Worm (Caenorhabditis elegans) whole organism, L2 larva: Measurements from ENCODE around the gene wapl-1.
A peak's percentile ranks its signal among the peaks of the same experiment; 100 is the strongest.

Experiments
- C34F6.9 ChIP-seq: fragments of 150-350 bp; optimal IDR thresholded peaks from 2 replicates; lab custom pipeline; 2014; ENCODE audit warnings: missing biosample characterization, missing genetic modification characterization
- F13H6.1 ChIP-seq: sonication (generic microtip); optimal IDR thresholded peaks from 2 replicates; lab custom pipeline; 2016; ENCODE audit warnings: missing genetic modification characterization, missing compliant biosample characterization
- R02D3.7 ChIP-seq: fragments of 150-350 bp; optimal IDR thresholded peaks from 2 replicates; lab custom pipeline; 2014; ENCODE audit warnings: missing biosample characterization, missing genetic modification characterization
- Y55F3AM.14 ChIP-seq: fragments of 200-800 bp; sonication (Bioruptor generic); optimal IDR thresholded peaks from 2 replicates; lab custom pipeline; 2018; ENCODE audit warnings: mild to moderate bottlenecking, missing genetic modification characterization, missing compliant biosample characterization
- ZK546.5 ChIP-seq: sonication (generic microtip); optimal IDR thresholded peaks from 2 replicates; lab custom pipeline; 2017; ENCODE audit warnings: missing biosample characterization, missing genetic modification characterization
- alr-1 ChIP-seq: fragments of 150-350 bp; optimal IDR thresholded peaks from 2 replicates; lab custom pipeline; 2014; ENCODE audit warnings: missing biosample characterization, missing genetic modification characterization
- aly-2 ChIP-seq: fragments of 150-350 bp; optimal IDR thresholded peaks from 2 replicates; lab custom pipeline; 2014; ENCODE audit warnings: missing biosample characterization, missing genetic modification characterization
- ama-1 ChIP-seq: fragments of 150-350 bp; optimal IDR thresholded peaks from 2 replicates; lab custom pipeline; 2018; ENCODE audit warnings: inconsistent platforms
- blmp-1 ChIP-seq: sonication (generic microtip); optimal IDR thresholded peaks from 2 replicates; lab custom pipeline; 2017; ENCODE audit warnings: missing genetic modification characterization, mild to moderate bottlenecking, missing compliant biosample characterization, antibody characterized with exemption, moderate library complexity; ENCODE audit not compliant: insufficient read depth
- ceh-16 ChIP-seq: fragments of 150-350 bp; optimal IDR thresholded peaks from 2 replicates; lab custom pipeline; 2014; ENCODE audit warnings: missing biosample characterization, missing genetic modification characterization
- ceh-82 ChIP-seq: fragments of 150-350 bp; optimal IDR thresholded peaks from 2 replicates; lab custom pipeline; 2014; ENCODE audit warnings: missing biosample characterization, missing genetic modification characterization
- crh-2 ChIP-seq: sonication (generic microtip); optimal IDR thresholded peaks from 2 replicates; lab custom pipeline; 2017; ENCODE audit warnings: missing biosample characterization, missing genetic modification characterization
- dmd-4 ChIP-seq: sonication (generic microtip); optimal IDR thresholded peaks from 2 replicates; lab custom pipeline; 2017; ENCODE audit warnings: missing biosample characterization, missing genetic modification characterization
- elt-3 ChIP-seq: sonication (generic microtip); optimal IDR thresholded peaks from 2 replicates; lab custom pipeline; 2017; ENCODE audit warnings: missing biosample characterization, missing genetic modification characterization
- fos-1 ChIP-seq: fragments of 150-350 bp; optimal IDR thresholded peaks from 2 replicates; lab custom pipeline; 2014; ENCODE audit warnings: missing biosample characterization, missing genetic modification characterization
- gmeb-1 ChIP-seq: fragments of 150-350 bp; optimal IDR thresholded peaks from 2 replicates; lab custom pipeline; 2014; ENCODE audit warnings: missing biosample characterization, missing genetic modification characterization
- lin-11 ChIP-seq: fragments of 150-350 bp; sonication (generic microtip); optimal IDR thresholded peaks from 2 replicates; lab custom pipeline; 2014; ENCODE audit warnings: missing biosample characterization, missing genetic modification characterization, inconsistent platforms, mixed read lengths
- lin-13 ChIP-seq: fragments of 150-350 bp; optimal IDR thresholded peaks from 2 replicates; lab custom pipeline; 2014; ENCODE audit warnings: missing biosample characterization, missing genetic modification reagents, missing genetic modification characterization
- lin-39 ChIP-seq: fragments of 150-350 bp; optimal IDR thresholded peaks from 2 replicates; lab custom pipeline; 2014; ENCODE audit warnings: missing biosample characterization, missing genetic modification reagents, missing genetic modification characterization
- lsy-2 ChIP-seq, 2 experiments: fragments of 150-350 bp in 1 of 2; sonication (generic microtip) in 1 of 2; optimal IDR thresholded peaks; 2 replicates each; lab custom pipeline; 2014 to 2017; ENCODE audit warnings: missing biosample characterization in 2 of 2, missing genetic modification characterization in 2 of 2
- mab-5 ChIP-seq: fragments of 150-350 bp; optimal IDR thresholded peaks from 2 replicates; lab custom pipeline; 2014; ENCODE audit warnings: missing biosample characterization, missing genetic modification characterization
- mbf-1 ChIP-seq: sonication (generic microtip); optimal IDR thresholded peaks from 2 replicates; lab custom pipeline; 2017; ENCODE audit warnings: missing biosample characterization, missing genetic modification characterization
- nhr-10 ChIP-seq: sonication (generic microtip); optimal IDR thresholded peaks from 2 replicates; lab custom pipeline; 2017; ENCODE audit warnings: missing biosample characterization, missing genetic modification characterization
- nhr-12 ChIP-seq: fragments of 150-350 bp; optimal IDR thresholded peaks from 2 replicates; lab custom pipeline; 2014; ENCODE audit warnings: missing biosample characterization, missing genetic modification characterization
- nhr-129 ChIP-seq: fragments of 150-350 bp; optimal IDR thresholded peaks from 2 replicates; lab custom pipeline; 2014; ENCODE audit warnings: missing biosample characterization, missing genetic modification characterization
- nhr-21 ChIP-seq: fragments of 150-350 bp; optimal IDR thresholded peaks from 2 replicates; lab custom pipeline; 2014; ENCODE audit warnings: missing biosample characterization, missing genetic modification characterization
- nhr-25 ChIP-seq: fragments of 150-350 bp; sonication (generic microtip); optimal IDR thresholded peaks from 3 replicates; lab custom pipeline; 2014; ENCODE audit warnings: missing biosample characterization, missing genetic modification characterization
- nhr-6 ChIP-seq: fragments of 150-350 bp; optimal IDR thresholded peaks from 2 replicates; lab custom pipeline; 2014; ENCODE audit warnings: missing biosample characterization, missing genetic modification characterization
- nhr-77 ChIP-seq: fragments of 150-350 bp; optimal IDR thresholded peaks from 2 replicates; lab custom pipeline; 2014; ENCODE audit warnings: missing biosample characterization, missing genetic modification characterization
- peb-1 ChIP-seq: fragments of 150-350 bp; optimal IDR thresholded peaks from 2 replicates; lab custom pipeline; 2014; ENCODE audit warnings: missing biosample characterization, missing genetic modification characterization
- sem-4 ChIP-seq: fragments of 150-350 bp; optimal IDR thresholded peaks from 2 replicates; lab custom pipeline; 2014; ENCODE audit warnings: missing biosample characterization, missing genetic modification reagents, missing genetic modification characterization
- sma-3 ChIP-seq: sonication (generic microtip); optimal IDR thresholded peaks from 2 replicates; lab custom pipeline; 2016; ENCODE audit warnings: missing genetic modification reagents, missing genetic modification characterization, missing compliant biosample characterization
- sma-9 ChIP-seq, 2 experiments: fragments of 150-350 bp in 1 of 2; sonication (generic microtip) in 1 of 2; optimal IDR thresholded peaks; 2 replicates each; lab custom pipeline; 2014 to 2016; ENCODE audit warnings: missing genetic modification characterization in 2 of 2, mild to moderate bottlenecking in 1 of 2, missing biosample characterization in 1 of 2, missing compliant biosample characterization in 1 of 2, missing genetic modification reagents in 1 of 2, moderate library complexity in 1 of 2
- snpc-4 ChIP-seq: fragments of 150-350 bp; optimal IDR thresholded peaks from 2 replicates; lab custom pipeline; 2014; ENCODE audit warnings: missing biosample characterization, missing genetic modification characterization
- unc-39 ChIP-seq: fragments of 150-350 bp; optimal IDR thresholded peaks from 2 replicates; lab custom pipeline; 2014; ENCODE audit warnings: missing biosample characterization, missing genetic modification characterization
- unc-55 ChIP-seq: fragments of 150-350 bp; sonication (generic microtip); optimal IDR thresholded peaks from 3 replicates; lab custom pipeline; 2014; ENCODE audit warnings: missing biosample characterization, missing genetic modification reagents, missing genetic modification characterization
- unc-62 ChIP-seq: fragments of 150-350 bp; optimal IDR thresholded peaks from 2 replicates; lab custom pipeline; 2014; ENCODE audit warnings: missing biosample characterization, missing genetic modification reagents, missing genetic modification characterization
- zag-1 ChIP-seq: fragments of 150-350 bp; optimal IDR thresholded peaks from 2 replicates; lab custom pipeline; 2014; ENCODE audit warnings: missing biosample characterization, missing genetic modification characterization
- ztf-1 ChIP-seq: fragments of 200-800 bp; sonication (Bioruptor generic); conservative IDR thresholded peaks from 2 replicates; pipeline ENCODE4 v1.3.6; 2022; ENCODE audit warnings: missing genetic modification characterization, missing compliant biosample characterization
- ztf-11 ChIP-seq: sonication (generic microtip); optimal IDR thresholded peaks from 2 replicates; lab custom pipeline; 2017; ENCODE audit warnings: missing biosample characterization, missing genetic modification characterization
- ztf-4 ChIP-seq: fragments of 150-350 bp; optimal IDR thresholded peaks from 2 replicates; lab custom pipeline; 2014; ENCODE audit warnings: missing biosample characterization, missing genetic modification characterization

The wapl-1 gene

ce11 chrIV:4406054-4406539, 39.4 kb downstream of the wapl-1 start:
- TF ChIP-seq lsy-2 (tag; optimal IDR thresholded peaks at IDR 0.05; lab: Kevin White, UChicago) (peak; percentile 31 to 75), nhr-129 (tag; lab: Kevin White, UChicago) (peak; percentile 85), sem-4 (tag; lab: Kevin White, UChicago) (no peak), nhr-21 (tag; lab: Kevin White, UChicago) (peak; percentile 30), sma-3 (GFP tag; lab: Kevin White, UChicago) (peak; percentile 63), unc-55 (GFP tag; lab: Kevin White, UChicago) (peak; percentile 89), ama-1 (lab: Kevin White, UChicago) (no peak), nhr-25 (peak; percentile 57), crh-2 (tag; lab: Kevin White, UChicago) (peak; percentile 21), blmp-1 (peak; percentile 36), unc-62 (GFP tag; lab: Kevin White, UChicago) (no peak), ceh-16 (peak; percentile 19), lin-39 (tag; lab: Kevin White, UChicago) (peak; percentile 25), gmeb-1 (tag; lab: Kevin White, UChicago) (peak; percentile 19), ceh-82 (tag; lab: Kevin White, UChicago) (no peak), elt-3 (no peak), ztf-11 (tag; lab: Kevin White, UChicago) (no peak), ZK546.5 (tag; lab: Kevin White, UChicago) (no peak), nhr-6 (peak; percentile 38), Y55F3AM.14 (peak; percentile 56), lin-13 (GFP tag; lab: Kevin White, UChicago) (peak; percentile 80), sma-9 (GFP tag; optimal IDR thresholded peaks at IDR 0.05; lab: Kevin White, UChicago) (peak; percentile 63), sma-9 (tag; optimal IDR thresholded peaks at IDR 0.05; lab: Kevin White, UChicago) (no peak), zag-1 (tag; lab: Kevin White, UChicago) (peak; percentile 25), lin-11 (peak; percentile 67), fos-1 (tag; lab: Kevin White, UChicago) (peak; percentile 76), ztf-4 (tag; lab: Kevin White, UChicago) (peak; percentile 46), C34F6.9 (tag; lab: Kevin White, UChicago) (peak; percentile 76), aly-2 (tag; lab: Kevin White, UChicago) (no peak), mab-5 (peak; percentile 10), F13H6.1 (tag; lab: Kevin White, UChicago) (peak; percentile 60)

DNA sequence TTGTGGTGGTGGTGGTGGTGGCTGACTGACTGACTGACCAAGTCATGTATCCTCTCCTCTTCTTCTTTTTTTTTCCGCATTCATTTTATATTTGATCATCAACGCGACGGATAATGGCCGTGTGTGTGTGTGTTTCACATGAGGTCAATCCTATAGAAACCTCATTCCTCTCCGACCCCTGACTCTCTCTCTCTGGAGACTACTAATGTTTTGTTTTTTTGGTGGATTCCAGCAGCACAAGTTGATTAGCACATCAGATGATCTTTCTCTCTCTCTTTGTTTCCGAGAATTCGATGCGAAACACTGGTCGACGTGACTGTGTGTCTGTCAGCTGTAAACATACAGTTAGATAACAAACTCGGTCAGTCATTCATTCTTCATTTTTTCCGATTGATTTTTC, 40.4 kb downstream of the wapl-1 start, which contains the start of gene Y24D9A.7:
TSS of gene Y24D9A.7 (minus strand) at position 46 of the 400 bp plus-strand sequence.
- peak; percentile 13 for TF ChIP-seq F13H6.1 (tag; lab: Kevin White, UChicago)
- TF ChIP-seq snpc-4 (tag; lab: Kevin White, UChicago): no peak
- TF ChIP-seq lin-39 (tag; lab: Kevin White, UChicago): no peak
- no peak for TF ChIP-seq sem-4 (tag; lab: Kevin White, UChicago)
- no peak for TF ChIP-seq peb-1 (tag; lab: Kevin White, UChicago)
- no peak for TF ChIP-seq ama-1 (lab: Kevin White, UChicago)
- no peak for TF ChIP-seq zag-1 (tag; lab: Kevin White, UChicago)
- TF ChIP-seq nhr-129 (tag; lab: Kevin White, UChicago): peak; percentile 74
- TF ChIP-seq ztf-1 (GFP tag; lab: Robert Waterston, UW): 0 out of 2 replicates have a peak, but pooled peaks have one; percentile 67
- no peak for TF ChIP-seq mab-5
- peak in 1 of 2 experiments; percentile 8 for TF ChIP-seq lsy-2 (tag; optimal IDR thresholded peaks at IDR 0.05; lab: Kevin White, UChicago)
- peak; percentile 29 for TF ChIP-seq nhr-21 (tag; lab: Kevin White, UChicago)
- no peak for TF ChIP-seq sma-3 (GFP tag; lab: Kevin White, UChicago)
- TF ChIP-seq crh-2 (tag; lab: Kevin White, UChicago): peak; percentile 55
- no peak for TF ChIP-seq alr-1
- TF ChIP-seq nhr-77: no peak
- TF ChIP-seq C34F6.9 (tag; lab: Kevin White, UChicago): no peak
- no peak for TF ChIP-seq ZK546.5 (tag; lab: Kevin White, UChicago)
- no peak for TF ChIP-seq aly-2 (tag; lab: Kevin White, UChicago)
- no peak for TF ChIP-seq mbf-1
- TF ChIP-seq unc-39: no peak
- peak; percentile 48 for TF ChIP-seq fos-1 (tag; lab: Kevin White, UChicago)
- peak; percentile 17 for TF ChIP-seq gmeb-1 (tag; lab: Kevin White, UChicago)
- no peak for TF ChIP-seq nhr-12 (tag; lab: Kevin White, UChicago)
- TF ChIP-seq ztf-4 (tag; lab: Kevin White, UChicago): peak; percentile 3
- TF ChIP-seq sma-9 (GFP tag; optimal IDR thresholded peaks at IDR 0.05; lab: Kevin White, UChicago): peak; percentile 52
- no peak for TF ChIP-seq sma-9 (tag; optimal IDR thresholded peaks at IDR 0.05; lab: Kevin White, UChicago)
- no peak for TF ChIP-seq dmd-4 (tag; lab: Kevin White, UChicago)
- no peak for TF ChIP-seq R02D3.7 (tag; lab: Kevin White, UChicago)
- TF ChIP-seq nhr-10 (tag; lab: Kevin White, UChicago): no peak
- no peak for TF ChIP-seq unc-55 (GFP tag; lab: Kevin White, UChicago)
